Worm (Caenorhabditis elegans): Measurements from ENCODE around the gene ifc-1.
A peak's percentile ranks its signal among the peaks of the same experiment; 100 is the strongest.

The ifc-1 gene

ce11 chrV:2881016-2881415 is at the start of gene ifc-1:
TSS of gene ifc-1 (plus strand) at chrV:2881393.
- TF ChIP-seq elt-2 (tag; optimal IDR thresholded peaks at IDR 0.05): peak; percentile 57
- TF ChIP-seq sea-2 (GFP tag; optimal IDR thresholded peaks at IDR 0.05): no peak
- TF ChIP-seq jun-1 (tag; optimal IDR thresholded peaks at IDR 0.05): no peak
- no peak for TF ChIP-seq nhr-11 (tag; optimal IDR thresholded peaks at IDR 0.05)
- TF ChIP-seq fkh-10 (GFP tag; optimal IDR thresholded peaks at IDR 0.05): no peak

ce11 chrV:2832666-2833065 is 48.5 kb upstream of the ifc-1 start, which contains the start of gene srj-50:
TSS of gene srj-50 (plus strand) at chrV:2832966.
- no peak for TF ChIP-seq nhr-11 (tag; optimal IDR thresholded peaks at IDR 0.05)
- no peak for TF ChIP-seq fkh-2 (tag; optimal IDR thresholded peaks at IDR 0.05)
- no peak for TF ChIP-seq nhr-12 (tag; optimal IDR thresholded peaks at IDR 0.05)
- TF ChIP-seq hmg-11 (tag; optimal IDR thresholded peaks at IDR 0.05): no peak
- TF ChIP-seq zag-1 (tag; optimal IDR thresholded peaks at IDR 0.05): no peak
- no peak for TF ChIP-seq egl-5 (tag; optimal IDR thresholded peaks at IDR 0.05)
- no peak for TF ChIP-seq skn-1 (tag; optimal IDR thresholded peaks at IDR 0.05)
- TF ChIP-seq nhr-67 (tag; optimal IDR thresholded peaks at IDR 0.05): no peak

DNA sequence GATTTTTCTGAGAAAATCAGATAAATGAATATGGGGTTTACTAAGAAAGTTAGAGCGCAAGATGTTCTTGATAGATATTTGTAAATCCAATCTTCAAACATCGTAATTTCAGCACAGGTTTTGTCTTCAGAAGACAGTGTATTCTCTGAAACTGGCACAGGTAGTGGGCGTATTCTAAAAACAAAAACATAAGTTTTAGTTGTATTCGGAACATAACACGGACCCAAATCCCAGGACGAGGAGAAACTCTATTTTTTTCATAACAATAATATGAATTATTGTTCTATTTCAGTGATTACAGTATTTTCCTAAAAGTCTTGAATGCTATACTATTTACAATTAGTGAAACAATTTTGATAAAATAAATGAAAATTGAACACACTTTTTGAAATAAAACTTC is 44.7 kb upstream of the ifc-1 start, which contains the start of gene srj-45:
Gene srj-45 (minus strand): TSS at position 101 of the 400 bp plus-strand sequence.
- TF ChIP-seq lin-39 (tag; optimal IDR thresholded peaks at IDR 0.05) (no peak), ceh-9 (tag; optimal IDR thresholded peaks at IDR 0.05) (no peak), mml-1 (tag; optimal IDR thresholded peaks at IDR 0.05) (no peak), fkh-10 (GFP tag; optimal IDR thresholded peaks at IDR 0.05) (no peak), pha-4 (tag; optimal IDR thresholded peaks at IDR 0.05) (no peak), mdl-1 (tag; optimal IDR thresholded peaks at IDR 0.05) (no peak), nhr-25 (tag; optimal IDR thresholded peaks at IDR 0.05) (no peak), sea-2 (GFP tag; optimal IDR thresholded peaks at IDR 0.05) (no peak), jun-1 (tag; optimal IDR thresholded peaks at IDR 0.05) (no peak), egl-5 (tag; optimal IDR thresholded peaks at IDR 0.05) (no peak), zag-1 (tag; optimal IDR thresholded peaks at IDR 0.05) (no peak), elt-3 (tag; optimal IDR thresholded peaks at IDR 0.05) (no peak)

- TF ChIP-seq elt-2 (tag; optimal IDR thresholded peaks at IDR 0.05): no peak
- TF ChIP-seq ama-1 (optimal IDR thresholded peaks at IDR 0.05): no peak
- TF ChIP-seq pha-4 (tag; optimal IDR thresholded peaks at IDR 0.05): no peak
- TF ChIP-seq pqm-1 (tag; optimal IDR thresholded peaks at IDR 0.05): no peak
- no peak for TF ChIP-seq ZK546.5 (tag; optimal IDR thresholded peaks at IDR 0.05)
These were observed 35.4 kb upstream of the ifc-1 start, which contains the start of gene srj-44 for ce11 chrV:2845771-2846170. TSS of gene srj-44 (minus strand) at chrV:2845871.

ce11 chrV:2848290-2848937 is 32.8 kb upstream of the ifc-1 start, which contains the start of gene srj-49:
TSS of gene srj-49 (minus strand) at chrV:2848340.
- TF ChIP-seq elt-2 (tag; optimal IDR thresholded peaks at IDR 0.05) (peak; percentile 90), pqm-1 (tag; optimal IDR thresholded peaks at IDR 0.05) (peak; percentile 84), elt-1 (tag; optimal IDR thresholded peaks at IDR 0.05) (no peak)

- TF ChIP-seq nhr-76 (tag; optimal IDR thresholded peaks at IDR 0.05) (no peak), nhr-77 (tag; optimal IDR thresholded peaks at IDR 0.05) (no peak), nhr-11 (tag; optimal IDR thresholded peaks at IDR 0.05) (no peak), elt-2 (tag; optimal IDR thresholded peaks at IDR 0.05) (peak; percentile 82), pqm-1 (tag; optimal IDR thresholded peaks at IDR 0.05) (peak; percentile 72)
These were observed 32.1 kb upstream of the ifc-1 start, which contains the start of gene ugt-53 for ce11 chrV:2849071-2849470. TSS of gene ugt-53 (plus strand) at chrV:2849343.

DNA sequence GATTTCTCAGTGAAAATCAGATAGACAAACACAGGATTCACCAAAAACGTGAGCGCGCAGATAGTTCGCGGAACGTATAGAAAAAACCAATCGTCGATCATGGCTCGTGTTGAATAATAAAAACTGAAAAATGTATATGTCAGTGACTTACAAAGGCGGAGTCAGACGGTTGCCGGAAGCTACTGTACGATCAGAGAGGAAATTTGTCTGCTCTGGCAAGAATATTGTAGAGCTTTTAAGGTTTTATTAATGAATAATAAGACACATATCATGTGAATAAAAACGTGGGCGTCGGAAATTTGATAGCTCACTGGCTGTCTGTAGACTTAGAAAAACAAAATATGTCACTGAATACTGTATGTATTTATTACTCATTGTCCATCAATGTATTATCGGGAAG is 25.7 kb upstream of the ifc-1 start, which contains the start of gene srj-57:
Gene srj-57 (minus strand): TSS at position 101 of the 400 bp plus-strand sequence.
- TF ChIP-seq lin-39 (tag; optimal IDR thresholded peaks at IDR 0.05): no peak
- no peak for TF ChIP-seq fos-1 (tag; optimal IDR thresholded peaks at IDR 0.05)
- TF ChIP-seq jun-1 (tag; optimal IDR thresholded peaks at IDR 0.05): no peak
- TF ChIP-seq ceh-28 (tag; optimal IDR thresholded peaks at IDR 0.05): no peak
- TF ChIP-seq ztf-4 (tag; optimal IDR thresholded peaks at IDR 0.05): no peak
- no peak for TF ChIP-seq mml-1 (tag; optimal IDR thresholded peaks at IDR 0.05)
- TF ChIP-seq aly-2 (tag; optimal IDR thresholded peaks at IDR 0.05): no peak
- no peak for TF ChIP-seq ceh-16 (tag; optimal IDR thresholded peaks at IDR 0.05)
- TF ChIP-seq pha-4 (tag; optimal IDR thresholded peaks at IDR 0.05): no peak
- no peak for TF ChIP-seq nhr-25 (tag; optimal IDR thresholded peaks at IDR 0.05)
- TF ChIP-seq snpc-4 (tag; optimal IDR thresholded peaks at IDR 0.05): no peak
- TF ChIP-seq nhr-28 (tag; optimal IDR thresholded peaks at IDR 0.05): no peak
